Fruit fly (Drosophila melanogaster) whole organism, embryonic: ENCODE data around the gene UBL3.

ENCODE experiments used
- Asciz ChIP-seq: fragments of 200-800 bp; sonication (Bioruptor generic); optimal IDR thresholded peaks from 2 replicates; lab custom pipeline; 2017; ENCODE audit warnings: missing biosample characterization, mild to moderate bottlenecking, missing genetic modification characterization, missing genetic modification reagents
- CG10462 ChIP-seq: fragments of 200-800 bp; sonication (Bioruptor generic); optimal IDR thresholded peaks from 2 replicates; lab custom pipeline; 2016; ENCODE audit warnings: missing biosample characterization, missing genetic modification characterization
- CG11398 ChIP-seq: fragments of 200-800 bp; sonication (Bioruptor generic); optimal IDR thresholded peaks from 2 replicates; lab custom pipeline; 2016; ENCODE audit warnings: missing biosample characterization, missing genetic modification characterization
- CG11696 ChIP-seq: fragments of 200-800 bp; sonication (Bioruptor generic); IDR thresholded peaks from 2 replicates; pipeline ENCODE4 v1.3.6; 2022; ENCODE audit warnings: missing biosample characterization, missing genetic modification characterization
- CG12299 ChIP-seq: fragments of 200-800 bp; sonication (Bioruptor generic); optimal IDR thresholded peaks from 2 replicates; lab custom pipeline; 2018; ENCODE audit warnings: missing biosample characterization, mild to moderate bottlenecking, missing genetic modification characterization
- CG12659 ChIP-seq: fragments of 200-800 bp; sonication (Bioruptor generic); optimal IDR thresholded peaks from 3 replicates; lab custom pipeline; 2017; ENCODE audit warnings: mild to moderate bottlenecking, missing biosample characterization, missing genetic modification reagents, missing genetic modification characterization
- CG13287 ChIP-seq: fragments of 200-800 bp; sonication (Bioruptor generic); IDR thresholded peaks from 2 replicates; pipeline ENCODE4 v1.3.6; 2022; ENCODE audit warnings: missing biosample characterization, missing genetic modification characterization; ENCODE audit not compliant: partially characterized antibody
- CG14050 ChIP-seq: fragments of 200-800 bp; sonication (Bioruptor generic); IDR thresholded peaks from 3 replicates; pipeline ENCODE4 v1.3.6; 2022; ENCODE audit warnings: missing biosample characterization, missing genetic modification characterization
- CG15601 ChIP-seq: fragments of 200-800 bp; sonication (Bioruptor generic); optimal IDR thresholded peaks from 3 replicates; lab custom pipeline; 2019; ENCODE audit warnings: missing biosample characterization, mild to moderate bottlenecking, missing genetic modification characterization, moderate library complexity
- CG17186 ChIP-seq: fragments of 200-800 bp; sonication (Bioruptor generic); optimal IDR thresholded peaks from 3 replicates; lab custom pipeline; 2017; ENCODE audit warnings: missing biosample characterization, missing genetic modification reagents, missing genetic modification characterization
- CG17361 ChIP-seq: fragments of 200-800 bp; sonication (Bioruptor generic); IDR thresholded peaks from 3 replicates; pipeline ENCODE4 v1.3.6; 2022; ENCODE audit warnings: missing biosample characterization, missing genetic modification characterization
- CG17912 ChIP-seq: fragments of 200-800 bp; sonication (Bioruptor generic); optimal IDR thresholded peaks from 2 replicates; lab custom pipeline; 2018; ENCODE audit warnings: missing biosample characterization, mild to moderate bottlenecking, missing genetic modification characterization
- CG18262 ChIP-seq: fragments of 200-800 bp; optimal IDR thresholded peaks from 3 replicates; lab custom pipeline; 2019; ENCODE audit warnings: missing biosample characterization, mild to moderate bottlenecking, missing genetic modification characterization, moderate library complexity
- CG30020 ChIP-seq: fragments of 200-800 bp; optimal IDR thresholded peaks from 2 replicates; lab custom pipeline; 2019; ENCODE audit warnings: missing biosample characterization, mild to moderate bottlenecking, missing genetic modification characterization, moderate library complexity
- CG31365 ChIP-seq: fragments of 200-800 bp; sonication (Bioruptor generic); optimal IDR thresholded peaks from 2 replicates; lab custom pipeline; 2018; ENCODE audit warnings: missing biosample characterization, mild to moderate bottlenecking, missing genetic modification characterization
- CG32767 ChIP-seq: fragments of 200-800 bp; sonication (Bioruptor generic); IDR thresholded peaks from 2 replicates; pipeline ENCODE4 v1.3.6; 2022; ENCODE audit warnings: missing biosample characterization, missing genetic modification characterization
- CG3281 ChIP-seq: fragments of 200-800 bp; sonication (Bioruptor generic); optimal IDR thresholded peaks from 3 replicates; lab custom pipeline; 2017; ENCODE audit warnings: missing biosample characterization, mild to moderate bottlenecking, missing genetic modification characterization
- CG3847 ChIP-seq: fragments of 200-800 bp; sonication (Bioruptor generic); IDR thresholded peaks from 2 replicates; pipeline ENCODE4 v1.3.6; 2022; ENCODE audit warnings: missing biosample characterization, missing genetic modification characterization
- CG4854 ChIP-seq: fragments of 200-800 bp; sonication (Bioruptor generic); optimal IDR thresholded peaks from 2 replicates; lab custom pipeline; 2016; ENCODE audit warnings: missing biosample characterization, missing genetic modification characterization, inconsistent platforms
- CG6654 ChIP-seq: fragments of 200-800 bp; sonication (Bioruptor generic); optimal IDR thresholded peaks from 2 replicates; lab custom pipeline; 2017; ENCODE audit warnings: missing biosample characterization, mild to moderate bottlenecking, missing genetic modification characterization
- CG6683 ChIP-seq: fragments of 200-800 bp; sonication (Bioruptor generic); optimal IDR thresholded peaks from 2 replicates; lab custom pipeline; 2017; ENCODE audit warnings: missing biosample characterization, mild to moderate bottlenecking, missing genetic modification characterization, missing genetic modification reagents
- CG6765 ChIP-seq: fragments of 200-800 bp; sonication (Bioruptor generic); optimal IDR thresholded peaks from 3 replicates; lab custom pipeline; 2017; ENCODE audit warnings: missing biosample characterization, mild to moderate bottlenecking, missing genetic modification characterization
- CG8089 ChIP-seq: fragments of 200-800 bp; sonication (Bioruptor generic); optimal IDR thresholded peaks from 3 replicates; lab custom pipeline; 2016; ENCODE audit warnings: missing biosample characterization, missing genetic modification characterization
- CG9727 ChIP-seq: fragments of 200-800 bp; sonication (Bioruptor generic); optimal IDR thresholded peaks from 3 replicates; lab custom pipeline; 2017; ENCODE audit warnings: missing biosample characterization, mild to moderate bottlenecking, missing genetic modification characterization
- CTCF ChIP-seq: fragments of 200-800 bp; sonication (Bioruptor generic); optimal IDR thresholded peaks from 2 replicates; lab custom pipeline; 2017; ENCODE audit warnings: missing biosample characterization, mild to moderate bottlenecking, missing genetic modification characterization, moderate library complexity
- Doc3 ChIP-seq: fragments of 200-800 bp; sonication (Bioruptor generic); IDR thresholded peaks from 3 replicates; pipeline ENCODE4 v1.3.6; 2022; ENCODE audit warnings: missing biosample characterization, missing genetic modification characterization; ENCODE audit not compliant: partially characterized antibody
- E2f2 ChIP-seq: fragments of 200-800 bp; sonication (Bioruptor generic); IDR thresholded peaks from 2 replicates; pipeline ENCODE4 v1.3.6; 2022; ENCODE audit warnings: missing biosample characterization, missing genetic modification characterization
- Lhr ChIP-seq: fragments of 200-800 bp; sonication (Bioruptor generic); optimal IDR thresholded peaks from 3 replicates; lab custom pipeline; 2017; ENCODE audit warnings: mild to moderate bottlenecking, missing biosample characterization, missing genetic modification reagents, missing genetic modification characterization
- MBD-R2 ChIP-seq: fragments of 200-800 bp; sonication (Bioruptor generic); IDR thresholded peaks from 2 replicates; pipeline ENCODE4 v1.3.6; 2022; ENCODE audit warnings: missing biosample characterization, missing genetic modification characterization
- Meics ChIP-seq: fragments of 200-800 bp; sonication (Bioruptor generic); optimal IDR thresholded peaks from 2 replicates; lab custom pipeline; 2017; ENCODE audit warnings: missing biosample characterization, mild to moderate bottlenecking, missing genetic modification characterization
- NFAT ChIP-seq: fragments of 200-800 bp; sonication (Bioruptor generic); IDR thresholded peaks from 2 replicates; pipeline ENCODE4 v1.3.6; 2022; ENCODE audit warnings: missing biosample characterization, missing genetic modification characterization
- Ravus ChIP-seq: fragments of 200-800 bp; sonication (Bioruptor generic); IDR thresholded peaks from 2 replicates; pipeline ENCODE4 v1.3.6; 2022; ENCODE audit warnings: missing biosample characterization, missing genetic modification characterization
- bbx ChIP-seq: fragments of 200-800 bp; sonication (Bioruptor generic); IDR thresholded peaks from 2 replicates; pipeline ENCODE4 v1.3.6; 2022; ENCODE audit warnings: missing biosample characterization, missing genetic modification characterization; ENCODE audit not compliant: partially characterized antibody
- btn ChIP-seq: fragments of 200-800 bp; sonication (Bioruptor generic); optimal IDR thresholded peaks from 2 replicates; lab custom pipeline; 2016; ENCODE audit warnings: missing biosample characterization, missing genetic modification characterization
- crc ChIP-seq: fragments of 200-800 bp; sonication (Bioruptor generic); optimal IDR thresholded peaks from 2 replicates; lab custom pipeline; 2016; ENCODE audit warnings: missing biosample characterization, missing genetic modification characterization
- ewg ChIP-seq: fragments of 200-800 bp; sonication (Bioruptor generic); optimal IDR thresholded peaks from 3 replicates; lab custom pipeline; 2017; ENCODE audit warnings: mild to moderate bottlenecking, missing biosample characterization, missing genetic modification reagents, missing genetic modification characterization
- exex ChIP-seq: fragments of 200-800 bp; sonication (Bioruptor generic); optimal IDR thresholded peaks from 4 replicates; lab custom pipeline; 2018; ENCODE audit warnings: missing biosample characterization, mild to moderate bottlenecking, missing genetic modification characterization, moderate library complexity
- fd96Cb ChIP-seq: fragments of 200-800 bp; sonication (Bioruptor generic); optimal IDR thresholded peaks from 2 replicates; lab custom pipeline; 2018; ENCODE audit warnings: missing biosample characterization, mild to moderate bottlenecking, missing genetic modification characterization, moderate library complexity
- fu2 ChIP-seq: fragments of 200-800 bp; sonication (Bioruptor generic); optimal IDR thresholded peaks from 2 replicates; lab custom pipeline; 2016; ENCODE audit warnings: missing biosample characterization, missing genetic modification characterization
- h ChIP-seq: fragments of >200 bp; optimal IDR thresholded peaks from 2 replicates; lab custom pipeline; 2017
- ham ChIP-seq: fragments of 200-800 bp; sonication (Bioruptor generic); IDR thresholded peaks from 2 replicates; pipeline ENCODE4 v1.3.6; 2022; ENCODE audit warnings: missing biosample characterization, missing genetic modification characterization
- hb ChIP-seq: fragments of 200-800 bp; sonication (Bioruptor generic); IDR thresholded peaks from 3 replicates; pipeline ENCODE4 v1.3.6; 2022; ENCODE audit warnings: missing biosample characterization, missing genetic modification characterization; ENCODE audit not compliant: partially characterized antibody
- hkb ChIP-seq, 2 experiments: fragments of 200-800 bp in 1 of 2; fragments of >200 bp in 1 of 2; sonication (Bioruptor generic) in 1 of 2; IDR thresholded peaks in 1 of 2; optimal IDR thresholded peaks in 1 of 2; 2 replicates each; pipeline versions ENCODE4 v1.3.6 to Lab custom; 2017 to 2022; ENCODE audit warnings: missing biosample characterization in 1 of 2, missing genetic modification characterization in 1 of 2
- klu ChIP-seq: fragments of 200-800 bp; sonication (Bioruptor generic); IDR thresholded peaks from 2 replicates; pipeline ENCODE4 v1.3.6; 2022; ENCODE audit warnings: missing biosample characterization, missing genetic modification characterization
- nau ChIP-seq: fragments of 200-800 bp; sonication (Bioruptor generic); optimal IDR thresholded peaks from 3 replicates; lab custom pipeline; 2017; ENCODE audit warnings: missing biosample characterization, mild to moderate bottlenecking, missing genetic modification characterization, missing genetic modification reagents
- pnt ChIP-seq: fragments of 200-800 bp; sonication (Bioruptor generic); optimal IDR thresholded peaks from 3 replicates; lab custom pipeline; 2016; ENCODE audit warnings: missing biosample characterization, missing genetic modification characterization
- prd ChIP-seq, 3 experiments: fragments of >200 bp in 2 of 3; fragments of 200-800 bp in 1 of 3; sonication (Bioruptor generic) in 1 of 3; optimal IDR thresholded peaks in 2 of 3; IDR thresholded peaks in 1 of 3; 2 replicates in 2 of 3; 3 replicates in 1 of 3; pipeline versions ENCODE4 v1.3.6 to Lab custom; 2017 to 2022; ENCODE audit warnings: missing biosample characterization in 1 of 3, missing genetic modification characterization in 1 of 3
- stc ChIP-seq: fragments of 200-800 bp; sonication (Bioruptor generic); IDR thresholded peaks from 2 replicates; pipeline ENCODE4 v1.3.6; 2022; ENCODE audit warnings: missing biosample characterization, missing genetic modification characterization
- tap ChIP-seq: fragments of 200-800 bp; optimal IDR thresholded peaks from 3 replicates; lab custom pipeline; 2019; ENCODE audit warnings: missing biosample characterization, mild to moderate bottlenecking, missing genetic modification characterization, moderate library complexity
- tx ChIP-seq: fragments of 200-800 bp; sonication (Bioruptor generic); optimal IDR thresholded peaks from 2 replicates; lab custom pipeline; 2016; ENCODE audit warnings: missing biosample characterization, missing genetic modification characterization
- wdn ChIP-seq: fragments of 200-800 bp; sonication (Bioruptor generic); IDR thresholded peaks from 2 replicates; pipeline ENCODE4 v1.3.6; 2022; ENCODE audit warnings: missing biosample characterization, missing genetic modification characterization

UBL3 gene

dm6 chrX:15844139-15844538, 8.8 kb downstream of the UBL3 start, which contains the start of the genes ArgRS and CG8578 (continued):
- peak; percentile 82 for TF ChIP-seq hb (GFP tag; lab: Robert Waterston, UW)
- peak; percentile 61 for TF ChIP-seq Doc3 (GFP tag; lab: Robert Waterston, UW)
- peak; percentile 70 for TF ChIP-seq CG12659 (GFP tag; lab: Kevin White, UChicago)
- TF ChIP-seq tap (tag; lab: Kevin White, UChicago), result no peak
- no peak for TF ChIP-seq h
- TF ChIP-seq Ravus, result no peak
- peak; percentile 60; the same call in 1 of the 2 replicates for TF ChIP-seq stc
- TF ChIP-seq CG3847 (GFP tag; lab: Robert Waterston, UW), result no peak
- no peak for TF ChIP-seq CG8089
- peak; percentile 29 for TF ChIP-seq exex (tag; lab: Kevin White, UChicago)
- no peak for TF ChIP-seq CG32767 (GFP tag; lab: Robert Waterston, UW)
- peak; percentile 39 for TF ChIP-seq CTCF (GFP tag; lab: Kevin White, UChicago)
- no peak for TF ChIP-seq CG3281
- TF ChIP-seq CG17912 (GFP tag; lab: Kevin White, UChicago), result no peak
- TF ChIP-seq nau, result no peak
- TF ChIP-seq E2f2 (GFP tag; lab: Robert Waterston, UW), result peak; percentile 38; the same call in 1 of the 2 replicates
- TF ChIP-seq CG4854 (GFP tag; lab: Kevin White, UChicago), result no peak
- no peak for TF ChIP-seq ewg
- peak; percentile 96 for TF ChIP-seq CG30020 (tag; lab: Kevin White, UChicago)
- TF ChIP-seq CG11696 (GFP tag; lab: Robert Waterston, UW), result no peak
- no peak for TF ChIP-seq btn
- peak; percentile 75 for TF ChIP-seq MBD-R2 (GFP tag; lab: Robert Waterston, UW)
- peak; percentile 12 for TF ChIP-seq fd96Cb (tag; lab: Kevin White, UChicago)
- no peak for TF ChIP-seq CG12299 (tag; lab: Kevin White, UChicago)
- TF ChIP-seq Meics (GFP tag; lab: Kevin White, UChicago), result no peak
- TF ChIP-seq CG6765 (GFP tag; lab: Kevin White, UChicago), result no peak
- TF ChIP-seq CG15601 (tag; lab: Kevin White, UChicago), result no peak
- peak; percentile 65 for TF ChIP-seq bbx
- TF ChIP-seq ham, result no peak
- no peak for TF ChIP-seq Asciz
- no peak; the same call in 1 of the 2 replicates for TF ChIP-seq klu (GFP tag; lab: Robert Waterston, UW)
- TF ChIP-seq pnt (GFP tag; lab: Kevin White, UChicago), result peak; percentile 86
- peak; percentile 30 for TF ChIP-seq Lhr
- peak; percentile 85 for TF ChIP-seq CG13287 (GFP tag; lab: Robert Waterston, UW)
- no peak for TF ChIP-seq NFAT (GFP tag; lab: Robert Waterston, UW)
- no peak for TF ChIP-seq CG10462 (GFP tag; lab: Kevin White, UChicago)
- peak; percentile 69 for TF ChIP-seq crc
- peak; percentile 73 for TF ChIP-seq CG18262 (tag; lab: Kevin White, UChicago)
- TF ChIP-seq tx (GFP tag; lab: Kevin White, UChicago), result peak; percentile 19
- TF ChIP-seq CG6654 (GFP tag; lab: Kevin White, UChicago), result no peak
- TF ChIP-seq CG6683, result no peak
- no peak for TF ChIP-seq CG31365 (tag; lab: Kevin White, UChicago)
- 0 out of 2 replicates have a peak, but pooled peaks have one; percentile 26 for TF ChIP-seq wdn
- peak; percentile 48 for TF ChIP-seq hkb (optimal IDR thresholded peaks at IDR 0.05; lab: Kevin White, UChicago)
- peak; percentile 47; the same call in 1 of the 2 replicates for TF ChIP-seq hkb (GFP tag; IDR thresholded peaks at IDR 0.05; lab: Robert Waterston, UW)
- peak; percentile 38 for TF ChIP-seq fu2 (GFP tag; lab: Kevin White, UChicago)
- peak; percentile 66 for TF ChIP-seq CG17186 (GFP tag; lab: Kevin White, UChicago)
- peak; percentile 71 for TF ChIP-seq CG9727 (GFP tag; lab: Kevin White, UChicago)
- TF ChIP-seq prd (optimal IDR thresholded peaks at IDR 0.05; lab: Kevin White, UChicago), result no peak
- peak; percentile 85 for TF ChIP-seq prd (GFP tag; IDR thresholded peaks at IDR 0.05; lab: Robert Waterston, UW)
- TF ChIP-seq CG14050, result no peak
- peak; percentile 86 for TF ChIP-seq CG17361
- no peak for TF ChIP-seq CG11398 (GFP tag; lab: Kevin White, UChicago)
